Worm (Caenorhabditis elegans): ENCODE data around the gene idpp-6.

DNA sequence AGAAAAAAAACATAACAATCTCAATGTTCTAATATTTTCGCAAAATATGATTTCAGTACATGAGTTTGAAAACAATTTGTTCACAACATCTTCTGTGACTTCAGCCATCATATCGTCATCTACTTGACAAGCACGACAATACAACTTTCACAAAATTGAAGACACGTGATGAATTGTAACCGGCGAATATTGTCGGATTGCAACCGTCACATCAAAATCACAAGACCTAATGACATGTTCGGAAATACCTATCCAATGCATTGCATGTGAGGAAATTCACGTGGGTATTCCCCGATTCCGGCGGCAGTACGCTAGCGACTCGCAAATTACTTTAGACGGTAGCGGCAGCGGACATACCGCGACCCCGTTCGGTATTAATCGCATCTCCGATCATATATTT, 41.4 kb upstream of the idpp-6 start:
- no peak for TF ChIP-seq ceh-13 (GFP tag; optimal IDR thresholded peaks at IDR 0.05)
- TF ChIP-seq hmbx-1 (tag; optimal IDR thresholded peaks at IDR 0.05) = no peak
- TF ChIP-seq ama-1 (optimal IDR thresholded peaks at IDR 0.05) = no peak

Measured in whole organism, early embryonic.